Fruit fly (Drosophila melanogaster) whole organism, embryonic: ENCODE data around the gene Fbp2.
A peak's percentile ranks its signal among the peaks of the same experiment; 100 is the strongest.

Source experiments
- Ada2b ChIP-seq: fragments of 200-800 bp; sonication (Bioruptor generic); IDR thresholded peaks from 2 replicates; pipeline ENCODE4 v1.3.6; 2022; ENCODE audit warnings: missing biosample characterization, missing genetic modification characterization
- Atf-2 ChIP-seq: fragments of 200-800 bp; sonication (Bioruptor generic); optimal IDR thresholded peaks from 2 replicates; lab custom pipeline; 2016; ENCODE audit warnings: missing biosample characterization, missing genetic modification characterization
- CG10366 ChIP-seq: fragments of 200-800 bp; sonication (Bioruptor generic); IDR thresholded peaks from 2 replicates; pipeline ENCODE4 v1.3.6; 2022; ENCODE audit warnings: missing biosample characterization, missing genetic modification characterization
- CG13424 ChIP-seq: fragments of 200-800 bp; sonication (Bioruptor generic); optimal IDR thresholded peaks from 2 replicates; lab custom pipeline; 2019; ENCODE audit warnings: missing biosample characterization, mild to moderate bottlenecking, missing genetic modification characterization, moderate library complexity
- CG14965 ChIP-seq: fragments of 200-800 bp; sonication (Bioruptor generic); optimal IDR thresholded peaks from 2 replicates; lab custom pipeline; 2016; ENCODE audit warnings: missing biosample characterization, missing genetic modification characterization, borderline replicate concordance
- CG15011 ChIP-seq: fragments of 200-800 bp; sonication (Bioruptor generic); optimal IDR thresholded peaks from 3 replicates; lab custom pipeline; 2018; ENCODE audit warnings: missing biosample characterization, mild to moderate bottlenecking, missing genetic modification characterization
- CG1647 ChIP-seq: fragments of 200-800 bp; sonication (Bioruptor generic); optimal IDR thresholded peaks from 3 replicates; lab custom pipeline; 2016; ENCODE audit warnings: missing biosample characterization, missing genetic modification characterization
- CG1792 ChIP-seq: fragments of 200-800 bp; sonication (Bioruptor generic); optimal IDR thresholded peaks from 2 replicates; lab custom pipeline; 2016; ENCODE audit warnings: missing biosample characterization, missing genetic modification characterization
- CG2120 ChIP-seq: fragments of 200-800 bp; sonication (Bioruptor generic); optimal IDR thresholded peaks from 3 replicates; lab custom pipeline; 2016; ENCODE audit warnings: missing biosample characterization, missing genetic modification characterization
- CG2129 ChIP-seq: fragments of 200-800 bp; sonication (Bioruptor generic); IDR thresholded peaks from 2 replicates; pipeline ENCODE4 v1.3.6; 2022; ENCODE audit warnings: missing biosample characterization, missing genetic modification characterization; ENCODE audit not compliant: partially characterized antibody
- CG2199 ChIP-seq: fragments of 200-800 bp; sonication (Bioruptor generic); IDR thresholded peaks from 3 replicates; pipeline ENCODE4 v1.3.6; 2022; ENCODE audit warnings: missing biosample characterization, missing genetic modification characterization
- CG2678 ChIP-seq: fragments of 200-800 bp; sonication (Bioruptor generic); optimal IDR thresholded peaks from 3 replicates; lab custom pipeline; 2019; ENCODE audit warnings: missing biosample characterization, mild to moderate bottlenecking, missing genetic modification characterization, moderate library complexity
- CG31441 ChIP-seq: fragments of 200-800 bp; sonication (Bioruptor generic); IDR thresholded peaks from 2 replicates; pipeline ENCODE4 v1.3.6; 2022; ENCODE audit warnings: missing biosample characterization, missing genetic modification characterization
- CG3163 ChIP-seq: fragments of 200-800 bp; sonication (Bioruptor generic); optimal IDR thresholded peaks from 3 replicates; lab custom pipeline; 2016; ENCODE audit warnings: missing biosample characterization, missing genetic modification characterization
- CG32767 ChIP-seq: fragments of 200-800 bp; sonication (Bioruptor generic); IDR thresholded peaks from 2 replicates; pipeline ENCODE4 v1.3.6; 2022; ENCODE audit warnings: missing biosample characterization, missing genetic modification characterization
- CG4424 ChIP-seq: fragments of 200-800 bp; sonication (Bioruptor generic); optimal IDR thresholded peaks from 3 replicates; lab custom pipeline; 2016; ENCODE audit warnings: missing biosample characterization, missing genetic modification characterization
- CG5245 ChIP-seq: fragments of 200-800 bp; sonication (Bioruptor generic); optimal IDR thresholded peaks from 3 replicates; lab custom pipeline; 2016; ENCODE audit warnings: missing biosample characterization, missing genetic modification characterization
- CG6175 ChIP-seq: fragments of 200-800 bp; sonication (Bioruptor generic); IDR thresholded peaks from 3 replicates; pipeline ENCODE4 v1.3.6; 2022; ENCODE audit warnings: missing biosample characterization, missing genetic modification characterization
- CG8478 ChIP-seq: fragments of >200 bp; optimal IDR thresholded peaks from 2 replicates; lab custom pipeline; 2018
- CG8924 ChIP-seq: fragments of 200-800 bp; optimal IDR thresholded peaks from 3 replicates; lab custom pipeline; 2019; ENCODE audit warnings: missing biosample characterization, mild to moderate bottlenecking, missing genetic modification characterization, moderate library complexity
- Ets65A ChIP-seq: fragments of 200-800 bp; sonication (Bioruptor generic); peaks from one replicate; lab custom pipeline; 2016; ENCODE audit warnings: missing biosample characterization, missing genetic modification characterization
- Ets97D ChIP-seq: fragments of 200-800 bp; sonication (Bioruptor generic); optimal IDR thresholded peaks from 3 replicates; lab custom pipeline; 2016; ENCODE audit warnings: missing biosample characterization, missing genetic modification characterization
- Fer1 ChIP-seq: fragments of 200-800 bp; sonication (Bioruptor generic); optimal IDR thresholded peaks from 2 replicates; lab custom pipeline; 2017; ENCODE audit warnings: missing biosample characterization, mild to moderate bottlenecking, missing genetic modification characterization
- Fer2 ChIP-seq: fragments of 200-800 bp; sonication (Bioruptor generic); optimal IDR thresholded peaks from 2 replicates; lab custom pipeline; 2018; ENCODE audit warnings: missing biosample characterization, mild to moderate bottlenecking, missing genetic modification characterization, moderate library complexity
- HLH54F ChIP-seq: fragments of 200-800 bp; sonication (Bioruptor generic); optimal IDR thresholded peaks from 3 replicates; lab custom pipeline; 2016; ENCODE audit warnings: missing biosample characterization, missing genetic modification characterization
- Jarid2 ChIP-seq: fragments of 200-800 bp; sonication (Bioruptor generic); optimal IDR thresholded peaks from 3 replicates; lab custom pipeline; 2017; ENCODE audit warnings: mild to moderate bottlenecking, missing biosample characterization, missing genetic modification reagents, missing genetic modification characterization
- Lpt ChIP-seq: fragments of >200 bp; optimal IDR thresholded peaks from 2 replicates; lab custom pipeline; 2018; ENCODE audit warnings: missing biosample characterization, missing genetic modification characterization
- MTF-1 ChIP-seq: fragments of 200-800 bp; sonication (Bioruptor generic); optimal IDR thresholded peaks from 2 replicates; lab custom pipeline; 2018; ENCODE audit warnings: missing biosample characterization, mild to moderate bottlenecking, missing genetic modification characterization, borderline replicate concordance
- Nf-YC ChIP-seq: fragments of 200-800 bp; optimal IDR thresholded peaks from 3 replicates; lab custom pipeline; 2019; ENCODE audit warnings: missing biosample characterization, mild to moderate bottlenecking, missing genetic modification characterization, moderate library complexity
- Oaz ChIP-seq: fragments of 200-800 bp; sonication (Bioruptor generic); IDR thresholded peaks from 2 replicates; pipeline ENCODE4 v1.3.6; 2022; ENCODE audit warnings: missing biosample characterization, missing genetic modification characterization
- Optix ChIP-seq: fragments of 200-800 bp; sonication (Bioruptor generic); IDR thresholded peaks from 3 replicates; pipeline ENCODE4 v1.3.6; 2022; ENCODE audit warnings: missing biosample characterization, missing genetic modification characterization
- Sin3A ChIP-seq: fragments of >200 bp; optimal IDR thresholded peaks from 2 replicates; lab custom pipeline; 2018
- Sox102F ChIP-seq: fragments of 200-800 bp; sonication (Bioruptor generic); optimal IDR thresholded peaks from 2 replicates; lab custom pipeline; 2018; ENCODE audit warnings: missing biosample characterization, mild to moderate bottlenecking, missing genetic modification characterization, moderate library complexity
- YL-1 ChIP-seq: fragments of 200-800 bp; sonication (Bioruptor generic); optimal IDR thresholded peaks from 3 replicates; lab custom pipeline; 2017; ENCODE audit warnings: missing biosample characterization, mild to moderate bottlenecking, missing genetic modification characterization
- az2 ChIP-seq: fragments of 200-800 bp; sonication (Bioruptor generic); optimal IDR thresholded peaks from 3 replicates; lab custom pipeline; 2016; ENCODE audit warnings: missing biosample characterization, missing genetic modification characterization
- bbx ChIP-seq: fragments of 200-800 bp; sonication (Bioruptor generic); IDR thresholded peaks from 2 replicates; pipeline ENCODE4 v1.3.6; 2022; ENCODE audit warnings: missing biosample characterization, missing genetic modification characterization; ENCODE audit not compliant: partially characterized antibody
- cas ChIP-seq: fragments of 200-800 bp; sonication (Bioruptor generic); IDR thresholded peaks from 2 replicates; pipeline ENCODE4 v1.3.6; 2022; ENCODE audit warnings: missing biosample characterization, missing genetic modification characterization
- ftz-f1 ChIP-seq: fragments of 200-800 bp; sonication (Bioruptor generic); optimal IDR thresholded peaks from 2 replicates; lab custom pipeline; 2016; ENCODE audit warnings: missing biosample characterization, missing genetic modification characterization
- her ChIP-seq: fragments of 200-800 bp; sonication (Bioruptor generic); optimal IDR thresholded peaks from 2 replicates; lab custom pipeline; 2016; ENCODE audit warnings: missing biosample characterization, missing genetic modification characterization
- lab ChIP-seq: fragments of 200-800 bp; sonication (Bioruptor generic); optimal IDR thresholded peaks from 3 replicates; lab custom pipeline; 2017; ENCODE audit warnings: missing biosample characterization, missing genetic modification characterization, mild to moderate bottlenecking, moderate library complexity, missing genetic modification reagents
- mld ChIP-seq: fragments of 200-800 bp; sonication (Bioruptor generic); IDR thresholded peaks from 3 replicates; pipeline ENCODE4 v1.3.6; 2022; ENCODE audit warnings: missing biosample characterization, missing genetic modification characterization; ENCODE audit not compliant: partially characterized antibody
- nmo ChIP-seq: fragments of 200-800 bp; sonication (Bioruptor generic); optimal IDR thresholded peaks from 2 replicates; lab custom pipeline; 2018; ENCODE audit warnings: missing biosample characterization, mild to moderate bottlenecking, missing genetic modification characterization, moderate library complexity
- org-1 ChIP-seq: fragments of 200-800 bp; sonication (Bioruptor generic); optimal IDR thresholded peaks from 2 replicates; lab custom pipeline; 2017; ENCODE audit warnings: missing biosample characterization, missing genetic modification characterization
- ranshi ChIP-seq: fragments of 200-800 bp; sonication (Bioruptor generic); IDR thresholded peaks from 2 replicates; pipeline ENCODE4 v1.3.6; 2022; ENCODE audit warnings: missing biosample characterization, missing genetic modification characterization
- sens ChIP-seq: fragments of 200-800 bp; sonication (Bioruptor generic); peaks from one replicate; lab custom pipeline; 2016; ENCODE audit warnings: missing biosample characterization, missing genetic modification characterization
- tgo ChIP-seq: fragments of 200-800 bp; sonication (Bioruptor generic); IDR thresholded peaks from 3 replicates; pipeline ENCODE4 v1.3.6; 2022; ENCODE audit warnings: missing biosample characterization, missing genetic modification characterization
- trh ChIP-seq: fragments of 200-800 bp; sonication (Bioruptor generic); optimal IDR thresholded peaks from 2 replicates; lab custom pipeline; 2016; ENCODE audit warnings: missing biosample characterization, missing genetic modification characterization
- ttk ChIP-seq: fragments of 200-800 bp; sonication (Bioruptor generic); IDR thresholded peaks from 2 replicates; pipeline ENCODE4 v2.1.2; 2022; ENCODE audit warnings: missing biosample characterization, missing genetic modification characterization
- unc-4 ChIP-seq: fragments of 200-800 bp; sonication (Bioruptor generic); IDR thresholded peaks from 2 replicates; pipeline ENCODE4 v1.3.6; 2022; ENCODE audit warnings: missing biosample characterization, missing genetic modification characterization; ENCODE audit not compliant: partially characterized antibody
- vfl ChIP-seq: fragments of 200-800 bp; sonication (Bioruptor generic); optimal IDR thresholded peaks from 2 replicates; lab custom pipeline; 2016; ENCODE audit warnings: missing biosample characterization, missing genetic modification characterization
- zen2 ChIP-seq: fragments of 200-800 bp; sonication (Bioruptor generic); IDR thresholded peaks from 3 replicates; pipeline ENCODE4 v1.3.6; 2022; ENCODE audit warnings: missing biosample characterization, missing genetic modification characterization; ENCODE audit not compliant: partially characterized antibody

Fbp2 gene

dm6 chr2L:9449257-9449972, 22.8 kb downstream of the Fbp2 start:
- peak; percentile 95 for TF ChIP-seq CG32767 (GFP tag; lab: Robert Waterston, UW)
- peak; percentile 89 for TF ChIP-seq Fer2
- peak; percentile 85 for TF ChIP-seq Ada2b (GFP tag; lab: Robert Waterston, UW)
- peak; percentile 53 for TF ChIP-seq HLH54F (GFP tag; lab: Kevin White, UChicago)
- peak; percentile 18 for TF ChIP-seq MTF-1 (GFP tag; lab: Kevin White, UChicago)
- TF ChIP-seq nmo (GFP tag; lab: Kevin White, UChicago) = peak; percentile 97
- no peak for TF ChIP-seq Sin3A
- TF ChIP-seq CG8924 = peak; percentile 97
- peak; percentile 96 for TF ChIP-seq lab
- TF ChIP-seq unc-4 = no peak
- peak; percentile 5 for TF ChIP-seq ftz-f1 (GFP tag; lab: Kevin White, UChicago)
- peak; percentile 89 for TF ChIP-seq CG15011 (GFP tag; lab: Kevin White, UChicago)
- TF ChIP-seq YL-1 (GFP tag; lab: Kevin White, UChicago) = peak; percentile 94
- peak; percentile 96 for TF ChIP-seq tgo (GFP tag; lab: Robert Waterston, UW)
- TF ChIP-seq mld (GFP tag; lab: Robert Waterston, UW) = no peak
- TF ChIP-seq CG1792 (GFP tag; lab: Kevin White, UChicago) = peak; percentile 60
- TF ChIP-seq CG4424 (GFP tag; lab: Kevin White, UChicago) = peak; percentile 95
- peak; percentile 93 for TF ChIP-seq CG3163 (GFP tag; lab: Kevin White, UChicago)
- no peak for TF ChIP-seq CG8478 (lab: Kevin White, UChicago)
- TF ChIP-seq CG2678 (tag; lab: Kevin White, UChicago) = peak; percentile 97
- peak; percentile 85 for TF ChIP-seq CG5245 (GFP tag; lab: Kevin White, UChicago)
- TF ChIP-seq org-1 = peak; percentile 94
- TF ChIP-seq CG2129 (GFP tag; lab: Robert Waterston, UW) = no peak
- peak; percentile 93 for TF ChIP-seq ttk (GFP tag; lab: Robert Waterston, UW)
- no peak for TF ChIP-seq Ets97D
- TF ChIP-seq CG13424 (tag; lab: Kevin White, UChicago) = peak; percentile 97
- TF ChIP-seq Atf-2 (GFP tag; lab: Kevin White, UChicago) = peak; percentile 90
- TF ChIP-seq Fer1 (GFP tag; lab: Kevin White, UChicago) = peak; percentile 96
- peak; percentile 94 for TF ChIP-seq Jarid2
- TF ChIP-seq CG2199 = peak; percentile 82; the same call in 2 of the 3 replicates
- TF ChIP-seq CG6175 (GFP tag; lab: Robert Waterston, UW) = peak; percentile 88
- TF ChIP-seq Optix (GFP tag; lab: Robert Waterston, UW) = peak; percentile 95
- TF ChIP-seq vfl = peak; percentile 75
- TF ChIP-seq CG10366 (GFP tag; lab: Robert Waterston, UW) = peak; percentile 98
- TF ChIP-seq Sox102F (GFP tag; lab: Kevin White, UChicago) = peak; percentile 88
- peak; percentile 99 for TF ChIP-seq Ets65A (GFP tag; lab: Kevin White, UChicago)
- peak; percentile 76 for TF ChIP-seq CG1647 (GFP tag; lab: Kevin White, UChicago)
- peak; percentile 93 for TF ChIP-seq ranshi
- no peak for TF ChIP-seq zen2 (GFP tag; lab: Robert Waterston, UW)
- TF ChIP-seq CG2120 (GFP tag; lab: Kevin White, UChicago) = peak; percentile 88
- peak; percentile 51 for TF ChIP-seq bbx (GFP tag; lab: Robert Waterston, UW)
- no peak for TF ChIP-seq Lpt
- TF ChIP-seq sens (GFP tag; lab: Kevin White, UChicago) = peak; percentile 90
- peak; percentile 67 for TF ChIP-seq her (GFP tag; lab: Kevin White, UChicago)
- peak; percentile 95 for TF ChIP-seq az2
- TF ChIP-seq CG31441 = peak; percentile 88
- peak; percentile 71 for TF ChIP-seq trh
- TF ChIP-seq Nf-YC (tag; lab: Kevin White, UChicago) = peak; percentile 88
- TF ChIP-seq cas (GFP tag; lab: Robert Waterston, UW) = peak; percentile 82
- peak; percentile 90 for TF ChIP-seq Oaz (GFP tag; lab: Robert Waterston, UW)
- no peak for TF ChIP-seq CG14965 (GFP tag; lab: Kevin White, UChicago)
